Fruit fly (Drosophila melanogaster): ENCODE data around the gene CG42564.

CG42564 gene

dm6 chr3R:6353624-6354352 lies 20.5 kb upstream of the CG42564 start (continued):
- peak; percentile 63 for TF ChIP-seq CG12942 (GFP tag; optimal IDR thresholded peaks at IDR 0.05)
- peak; percentile 53; the same call in 1 of the 2 replicates for TF ChIP-seq E2f2 (GFP tag; IDR thresholded peaks at IDR 0.05)
- TF ChIP-seq cwo (GFP tag; optimal IDR thresholded peaks at IDR 0.05): peak; percentile 71
- TF ChIP-seq CG8944 (GFP tag; optimal IDR thresholded peaks at IDR 0.05): peak; percentile 48
- TF ChIP-seq kni (GFP tag; optimal IDR thresholded peaks at IDR 0.05): no peak
- 0 out of 2 replicates have a peak, but pooled peaks have one; percentile 37 for TF ChIP-seq CG4404 (GFP tag; IDR thresholded peaks at IDR 0.05)
- TF ChIP-seq fu2 (GFP tag; optimal IDR thresholded peaks at IDR 0.05): peak; percentile 67
- peak; percentile 57 for TF ChIP-seq Six4 (GFP tag; optimal IDR thresholded peaks at IDR 0.05)
- peak; percentile 86 for TF ChIP-seq CG10209 (GFP tag; optimal IDR thresholded peaks at IDR 0.05)
- peak; percentile 32; the same call in 1 of the 2 replicates for TF ChIP-seq Ada2b (GFP tag; IDR thresholded peaks at IDR 0.05)
- TF ChIP-seq CG18619 (GFP tag; optimal IDR thresholded peaks at IDR 0.05): peak; percentile 80
- no peak for TF ChIP-seq Fer1 (GFP tag; optimal IDR thresholded peaks at IDR 0.05)
- TF ChIP-seq jing (GFP tag; optimal IDR thresholded peaks at IDR 0.05): peak; percentile 78
- 0 out of 3 replicates have a peak, but pooled peaks have one; percentile 22 for TF ChIP-seq ase (GFP tag; IDR thresholded peaks at IDR 0.05)
- peak; percentile 79 for TF ChIP-seq CG3838 (GFP tag; optimal IDR thresholded peaks at IDR 0.05)
- TF ChIP-seq cg (GFP tag; optimal IDR thresholded peaks at IDR 0.05): peak; percentile 29
- peak; percentile 22 for TF ChIP-seq zfh2 (GFP tag; optimal IDR thresholded peaks at IDR 0.05)
- no peak for TF ChIP-seq CG10431 (GFP tag; optimal IDR thresholded peaks at IDR 0.05)
- peak; percentile 92 for TF ChIP-seq Sox102F (GFP tag; optimal IDR thresholded peaks at IDR 0.05)
- no peak for TF ChIP-seq CG9876 (GFP tag; optimal IDR thresholded peaks at IDR 0.05)
- no peak for TF ChIP-seq cas (GFP tag; IDR thresholded peaks at IDR 0.05)
- no peak for TF ChIP-seq CG4360 (GFP tag; IDR thresholded peaks at IDR 0.05)
- TF ChIP-seq CG7987 (GFP tag; optimal IDR thresholded peaks at IDR 0.05): no peak
- TF ChIP-seq Dp (GFP tag; optimal IDR thresholded peaks at IDR 0.05): no peak
- TF ChIP-seq Atf-2 (GFP tag; optimal IDR thresholded peaks at IDR 0.05): peak; percentile 65
- no peak for TF ChIP-seq TFAM (GFP tag; optimal IDR thresholded peaks at IDR 0.05)
- no peak for TF ChIP-seq Hr78 (GFP tag; optimal IDR thresholded peaks at IDR 0.05)
- peak; percentile 48 for TF ChIP-seq slp2 (GFP tag; optimal IDR thresholded peaks at IDR 0.05)
- peak; percentile 47; the same call in 1 of the 2 replicates for TF ChIP-seq CG32532 (GFP tag; IDR thresholded peaks at IDR 0.05)
- peak; percentile 24 for TF ChIP-seq Ets97D (GFP tag; optimal IDR thresholded peaks at IDR 0.05)
- peak; percentile 72 for TF ChIP-seq sr (GFP tag; IDR thresholded peaks at IDR 0.05)
- TF ChIP-seq CG4328 (GFP tag; optimal IDR thresholded peaks at IDR 0.05): no peak
- peak; percentile 56 for TF ChIP-seq btn (GFP tag; optimal IDR thresholded peaks at IDR 0.05)
- no peak for TF ChIP-seq Dbx (GFP tag; IDR thresholded peaks at IDR 0.05)
- no peak for TF ChIP-seq aop (GFP tag; IDR thresholded peaks at IDR 0.05)
- TF ChIP-seq Fer2 (tag; optimal IDR thresholded peaks at IDR 0.05): no peak
- peak; percentile 66 for TF ChIP-seq CG8089 (GFP tag; optimal IDR thresholded peaks at IDR 0.05)
- TF ChIP-seq tna (GFP tag; IDR thresholded peaks at IDR 0.05; ENCODE audit: partially characterized antibody): no peak
- TF ChIP-seq ssp (GFP tag; IDR thresholded peaks at IDR 0.05): no peak; the same call in 1 of the 2 replicates
- 0 out of 2 replicates have a peak, but pooled peaks have one; percentile 34 for TF ChIP-seq sob (GFP tag; IDR thresholded peaks at IDR 0.05)
- TF ChIP-seq pzg (GFP tag; optimal IDR thresholded peaks at IDR 0.05): no peak
- no peak for TF ChIP-seq wdn (GFP tag; IDR thresholded peaks at IDR 0.05)
- no peak for TF ChIP-seq sug (tag; optimal IDR thresholded peaks at IDR 0.05)
- TF ChIP-seq CG3065 (GFP tag; optimal IDR thresholded peaks at IDR 0.05): peak; percentile 24
- peak; percentile 80 for TF ChIP-seq odd (GFP tag; optimal IDR thresholded peaks at IDR 0.05)
- peak; percentile 77 for TF ChIP-seq ind (GFP tag; optimal IDR thresholded peaks at IDR 0.05)
- TF ChIP-seq CG9817 (tag; optimal IDR thresholded peaks at IDR 0.05): peak; percentile 55
- TF ChIP-seq D19A (tag; optimal IDR thresholded peaks at IDR 0.05): peak; percentile 99
- TF ChIP-seq CG7271 (tag; optimal IDR thresholded peaks at IDR 0.05): no peak

All from whole organism, embryonic.